Worm (Caenorhabditis elegans): ENCODE results near the gene irld-48.

The irld-48 gene

ce11 chrII:2992300-2992699, 36.4 kb downstream of the irld-48 start:
- TF ChIP-seq unc-39 (tag; optimal IDR thresholded peaks at IDR 0.05) (no peak), lin-13 (tag; optimal IDR thresholded peaks at IDR 0.05) (no peak), snpc-4 (tag; optimal IDR thresholded peaks at IDR 0.05) (no peak), nhr-2 (tag; optimal IDR thresholded peaks at IDR 0.05) (no peak), blmp-1 (tag; optimal IDR thresholded peaks at IDR 0.05) (no peak), elt-3 (tag; optimal IDR thresholded peaks at IDR 0.05) (no peak), cnd-1 (tag; optimal IDR thresholded peaks at IDR 0.05) (no peak), nhr-237 (tag; optimal IDR thresholded peaks at IDR 0.05) (no peak), lsy-2 (tag; optimal IDR thresholded peaks at IDR 0.05) (no peak), ceh-83 (GFP tag; optimal IDR thresholded peaks at IDR 0.05) (no peak), sptf-1 (tag; optimal IDR thresholded peaks at IDR 0.05) (no peak), mep-1 (tag; optimal IDR thresholded peaks at IDR 0.05) (no peak)

ce11 chrII:2994590-2995392, 38.9 kb downstream of the irld-48 start:
- TF ChIP-seq lin-32 (GFP tag; optimal IDR thresholded peaks at IDR 0.05), result peak; percentile 23
- peak; percentile 62 for TF ChIP-seq nhr-2 (tag; optimal IDR thresholded peaks at IDR 0.05)
- peak; percentile 42 for TF ChIP-seq unc-39 (tag; optimal IDR thresholded peaks at IDR 0.05)
- peak; percentile 23 for TF ChIP-seq ces-1 (GFP tag; optimal IDR thresholded peaks at IDR 0.05)
- no peak for TF ChIP-seq blmp-1 (tag; optimal IDR thresholded peaks at IDR 0.05)
- TF ChIP-seq mep-1 (tag; optimal IDR thresholded peaks at IDR 0.05), result no peak
- TF ChIP-seq hlh-1 (tag; optimal IDR thresholded peaks at IDR 0.05), result peak; percentile 99
- no peak for TF ChIP-seq nhr-28 (tag; optimal IDR thresholded peaks at IDR 0.05)
- TF ChIP-seq snpc-4 (tag; optimal IDR thresholded peaks at IDR 0.05), result no peak
- TF ChIP-seq flh-1 (GFP tag; optimal IDR thresholded peaks at IDR 0.05), result no peak
- TF ChIP-seq lsy-2 (tag; optimal IDR thresholded peaks at IDR 0.05), result no peak
- no peak for TF ChIP-seq elt-3 (tag; optimal IDR thresholded peaks at IDR 0.05)
- TF ChIP-seq ceh-39 (tag; optimal IDR thresholded peaks at IDR 0.05), result peak; percentile 2
- TF ChIP-seq ham-2 (GFP tag; optimal IDR thresholded peaks at IDR 0.05), result no peak
- TF ChIP-seq unc-62 (GFP tag; optimal IDR thresholded peaks at IDR 0.05), result peak; percentile 94
- TF ChIP-seq cnd-1 (tag; optimal IDR thresholded peaks at IDR 0.05), result peak; percentile 68
- TF ChIP-seq ceh-83 (GFP tag; optimal IDR thresholded peaks at IDR 0.05), result no peak
- no peak for TF ChIP-seq ztf-11 (tag; optimal IDR thresholded peaks at IDR 0.05)
- TF ChIP-seq mab-5 (tag; optimal IDR thresholded peaks at IDR 0.05), result peak; percentile 98
- peak; percentile 19 for TF ChIP-seq unc-120 (tag; optimal IDR thresholded peaks at IDR 0.05; ENCODE audit: poor library complexity, severe bottlenecking)
- TF ChIP-seq lin-13 (tag; optimal IDR thresholded peaks at IDR 0.05), result no peak
- TF ChIP-seq sem-2 (GFP tag; optimal IDR thresholded peaks at IDR 0.05), result no peak
- no peak for TF ChIP-seq ceh-43 (GFP tag; optimal IDR thresholded peaks at IDR 0.05)
- TF ChIP-seq bed-3 (GFP tag; optimal IDR thresholded peaks at IDR 0.05), result no peak

DNA sequence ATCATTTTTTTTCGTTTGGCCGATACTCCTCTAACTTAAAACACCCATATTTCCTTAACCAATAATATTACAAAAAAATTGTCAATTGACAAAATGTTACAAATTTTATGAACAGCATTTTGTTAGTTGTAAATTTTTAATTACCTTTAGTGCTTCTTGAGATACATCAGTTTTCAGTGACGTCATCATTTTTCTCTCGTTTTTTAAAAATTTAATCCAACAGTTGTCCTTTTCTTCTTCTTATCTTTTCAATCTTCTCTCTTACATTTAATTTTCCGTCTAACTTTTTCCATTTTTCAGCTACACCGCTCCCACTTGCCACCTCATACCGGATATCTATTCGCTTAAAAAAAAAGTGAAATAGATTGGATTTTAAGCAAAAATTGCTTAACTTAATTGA, 40.9 kb downstream of the irld-48 start, which contains the start of gene lido-8:
TSS of gene lido-8 (plus strand) at position 301 of the 400 bp plus-strand sequence.
- TF ChIP-seq zip-8 (tag; optimal IDR thresholded peaks at IDR 0.05) (peak; percentile 64), lin-13 (tag; optimal IDR thresholded peaks at IDR 0.05) (no peak), nhr-12 (tag; optimal IDR thresholded peaks at IDR 0.05) (no peak), lsy-2 (tag; optimal IDR thresholded peaks at IDR 0.05) (no peak)

- TF ChIP-seq elt-1 (tag; optimal IDR thresholded peaks at IDR 0.05; ENCODE audit: borderline replicate concordance, insufficient read depth) (no peak), cnd-1 (tag; optimal IDR thresholded peaks at IDR 0.05) (no peak), hlh-1 (tag; optimal IDR thresholded peaks at IDR 0.05) (no peak), ceh-43 (GFP tag; optimal IDR thresholded peaks at IDR 0.05) (no peak), zip-8 (tag; optimal IDR thresholded peaks at IDR 0.05) (peak; percentile 100), mls-2 (tag; optimal IDR thresholded peaks at IDR 0.05) (no peak)
Observed at ce11 chrII:2997828-2998441, 42.1 kb downstream of the irld-48 start.

Measured in whole organism, mixed stage, embryonic.